Worm (Caenorhabditis elegans): ENCODE data around the gene irld-6.

DNA sequence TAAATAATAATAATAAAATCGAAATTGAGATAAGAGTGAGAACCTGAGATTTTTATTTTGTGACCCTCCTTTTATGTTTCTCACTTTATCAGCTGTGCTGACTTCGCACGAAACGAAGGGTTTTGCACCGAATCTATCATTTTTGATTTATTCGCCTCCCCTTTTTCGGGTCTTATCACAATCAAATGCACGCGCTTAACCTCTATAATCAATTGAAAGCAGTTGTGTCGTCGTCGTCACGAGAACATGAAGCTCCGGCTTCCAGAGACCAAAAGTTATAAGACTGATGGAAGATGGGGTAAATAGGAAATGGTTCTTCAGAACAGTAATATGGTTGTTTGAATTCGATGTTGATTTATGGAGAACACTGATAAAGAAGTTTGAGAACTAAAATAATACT is 44.6 kb upstream of the irld-6 start, which contains the start of gene D1054.18:
- TF ChIP-seq ama-1 (optimal IDR thresholded peaks at IDR 0.05) (no peak), flt-1 (GFP tag; IDR thresholded peaks at IDR 0.05) (no peak), tbx-37 (GFP tag; conservative IDR thresholded peaks at IDR 0.05) (no peak), F13C5.2 (tag; optimal IDR thresholded peaks at IDR 0.05) (no peak)
